Worm (Caenorhabditis elegans): Measurements from ENCODE around the gene zip-10.

The zip-10 gene

DNA sequence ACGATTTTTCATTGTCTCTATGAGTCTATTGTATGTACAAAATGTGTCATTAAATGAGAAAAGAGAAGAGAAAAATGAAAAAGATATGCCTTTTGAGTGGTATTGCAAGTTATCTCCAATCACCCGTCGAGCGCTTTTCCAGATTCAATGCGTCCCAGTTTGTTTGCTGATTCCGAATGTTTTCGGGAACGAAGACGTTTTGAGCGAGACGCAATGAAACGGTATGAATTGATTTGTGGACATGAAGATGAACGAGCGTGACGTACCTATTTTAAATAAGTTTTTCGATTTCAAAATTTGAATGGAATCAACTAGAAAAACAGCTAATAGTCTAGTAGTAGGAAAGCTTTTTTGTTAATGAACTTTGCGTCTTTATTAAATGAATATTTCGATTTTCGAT is 33.7 kb downstream of the zip-10 start:
- TF ChIP-seq snu-23 (GFP tag; optimal IDR thresholded peaks at IDR 0.05), result no peak
- TF ChIP-seq mab-9 (GFP tag; IDR thresholded peaks at IDR 0.05), result no peak
- TF ChIP-seq pax-3 (tag; optimal IDR thresholded peaks at IDR 0.05), result no peak
- no peak for TF ChIP-seq sup-37 (GFP tag; optimal IDR thresholded peaks at IDR 0.05)
- no peak for TF ChIP-seq grh-1 (GFP tag; IDR thresholded peaks at IDR 0.05)
- TF ChIP-seq elt-3 (tag; optimal IDR thresholded peaks at IDR 0.05), result peak in 1 of 6 experiments; percentile 22
- no peak for TF ChIP-seq lin-35 (GFP tag; optimal IDR thresholded peaks at IDR 0.05)
- no peak for TF ChIP-seq sptf-1 (tag; optimal IDR thresholded peaks at IDR 0.05)
- TF ChIP-seq egl-13 (tag; optimal IDR thresholded peaks at IDR 0.05), result no peak
- TF ChIP-seq fkh-8 (tag; optimal IDR thresholded peaks at IDR 0.05), result no peak
- TF ChIP-seq vab-15 (tag; optimal IDR thresholded peaks at IDR 0.05), result no peak
- TF ChIP-seq ama-1 (optimal IDR thresholded peaks at IDR 0.05), result peak; percentile 26
- TF ChIP-seq nhr-85 (tag), result peak; percentile 62
- no peak for TF ChIP-seq mef-2 (tag; optimal IDR thresholded peaks at IDR 0.05)

DNA sequence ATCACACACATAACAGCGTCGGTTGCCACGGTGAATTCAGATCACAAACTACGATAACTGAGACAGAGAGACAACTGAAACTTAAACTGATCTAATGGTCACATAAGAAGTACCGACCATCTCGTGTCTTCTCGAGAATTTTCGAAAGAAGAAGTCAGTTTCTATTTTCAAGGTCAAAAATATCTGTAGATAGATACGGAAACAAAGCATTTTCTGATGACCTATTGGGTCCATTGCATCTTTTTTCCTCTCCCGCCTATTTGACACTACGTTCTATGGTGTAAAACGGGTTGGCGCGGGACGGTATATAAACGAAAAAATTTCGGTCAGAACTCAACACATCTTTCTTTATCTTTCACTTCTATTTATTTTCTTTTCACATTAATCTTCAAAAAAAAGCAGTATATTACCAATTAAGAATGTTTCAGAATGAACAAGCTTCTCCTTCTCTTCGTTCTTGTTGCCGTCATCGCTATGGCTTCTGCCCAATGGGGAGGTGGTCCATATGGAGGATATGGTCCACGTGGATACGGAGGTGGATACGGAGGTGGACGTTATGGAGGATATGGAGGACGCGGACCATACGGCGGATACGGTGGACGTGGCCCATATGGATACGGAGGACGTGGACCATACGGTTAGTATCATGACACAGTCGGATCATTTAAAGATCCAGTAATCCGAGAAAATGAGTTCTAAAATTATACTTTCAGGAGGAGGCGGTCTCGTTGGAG is 34.4 kb downstream of the zip-10 start, which contains the start of gene nlp-24:
TSS of gene nlp-24 (plus strand) at position 429 of the 734 bp plus-strand sequence.
- TF ChIP-seq aha-1 (tag; optimal IDR thresholded peaks at IDR 0.05) (no peak), F16B12.6 (tag; optimal IDR thresholded peaks at IDR 0.05) (no peak), hlh-17 (GFP tag; optimal IDR thresholded peaks at IDR 0.05; ENCODE audit: borderline replicate concordance) (no peak), dsc-1 (tag; optimal IDR thresholded peaks at IDR 0.05) (no peak), lin-14 (GFP tag; optimal IDR thresholded peaks at IDR 0.05) (peak; percentile 59), pqm-1 (tag; optimal IDR thresholded peaks at IDR 0.05) (no peak), efl-1 (optimal IDR thresholded peaks at IDR 0.05) (no peak), efl-1 (GFP tag; optimal IDR thresholded peaks at IDR 0.05 in 1 of 2) (peak in 1 of 2 experiments; percentile 33), nhr-28 (tag; optimal IDR thresholded peaks at IDR 0.05) (no peak), nhr-85 (tag) (peak; percentile 98), C34B4.2 (tag; optimal IDR thresholded peaks at IDR 0.05) (no peak), nhr-237 (tag; optimal IDR thresholded peaks at IDR 0.05) (no peak), elt-3 (tag; optimal IDR thresholded peaks at IDR 0.05) (peak in 5 of 6 experiments; percentile 5 to 78 (median 36)), unc-98 (GFP tag; IDR thresholded peaks at IDR 0.05) (no peak), mab-9 (GFP tag; IDR thresholded peaks at IDR 0.05) (no peak), ceh-63 (GFP tag; optimal IDR thresholded peaks at IDR 0.05) (no peak), dpl-1 (GFP tag; optimal IDR thresholded peaks at IDR 0.05) (peak in 1 of 3 experiments; percentile 26), lin-15B (tag; optimal IDR thresholded peaks at IDR 0.05) (no peak), nhr-19 (GFP tag; conservative IDR thresholded peaks at IDR 0.05) (peak; percentile 31; the same call in 1 of the 2 replicates), alr-1 (tag; optimal IDR thresholded peaks at IDR 0.05; ENCODE audit: borderline replicate concordance) (no peak), pag-3 (tag; optimal IDR thresholded peaks at IDR 0.05; ENCODE audit: borderline replicate concordance, insufficient read depth) (no peak), ceh-90 (tag; optimal IDR thresholded peaks at IDR 0.05) (no peak), fkh-8 (tag; optimal IDR thresholded peaks at IDR 0.05) (no peak), nhr-77 (tag; optimal IDR thresholded peaks at IDR 0.05) (no peak), aly-2 (tag; optimal IDR thresholded peaks at IDR 0.05) (no peak), nhr-47 (tag; optimal IDR thresholded peaks at IDR 0.05) (no peak), snpc-4 (tag; optimal IDR thresholded peaks at IDR 0.05) (no peak), rnt-1 (tag; optimal IDR thresholded peaks at IDR 0.05) (no peak), tlp-1 (tag; optimal IDR thresholded peaks at IDR 0.05) (no peak), lin-13 (GFP tag; optimal IDR thresholded peaks at IDR 0.05) (no peak), nhr-20 (tag; optimal IDR thresholded peaks at IDR 0.05) (peak; percentile 83), egl-27 (tag; optimal IDR thresholded peaks at IDR 0.05) (no peak), ceh-8 (GFP tag; optimal IDR thresholded peaks at IDR 0.05) (no peak), ets-5 (GFP tag; IDR thresholded peaks at IDR 0.05) (no peak), efl-3 (GFP tag; optimal IDR thresholded peaks at IDR 0.05) (no peak), nhr-11 (tag; optimal IDR thresholded peaks at IDR 0.05) (no peak), fkh-10 (GFP tag; optimal IDR thresholded peaks at IDR 0.05) (no peak), fos-1 (tag; optimal IDR thresholded peaks at IDR 0.05) (no peak), sup-37 (GFP tag; optimal IDR thresholded peaks at IDR 0.05) (no peak), skn-1 (tag; optimal IDR thresholded peaks at IDR 0.05) (no peak), elt-2 (tag; optimal IDR thresholded peaks at IDR 0.05) (no peak), vab-15 (tag; optimal IDR thresholded peaks at IDR 0.05) (no peak)

All from whole organism, L1 larva.